Worm (Caenorhabditis elegans) whole organism, mixed stage, embryonic: ENCODE results near the gene wapl-1.

Experiments used
- M03D4.4 ChIP-seq: sonication (generic microtip); optimal IDR thresholded peaks from 2 replicates; lab custom pipeline; 2017; ENCODE audit warnings: mild to moderate bottlenecking, missing genetic modification characterization, missing compliant biosample characterization
- ces-1 ChIP-seq: fragments of 150-350 bp; optimal IDR thresholded peaks from 2 replicates; lab custom pipeline; 2014; ENCODE audit warnings: missing biosample characterization, missing genetic modification reagents, missing genetic modification characterization
- flh-1 ChIP-seq: fragments of 200-800 bp; sonication (Bioruptor generic); optimal IDR thresholded peaks from 2 replicates; lab custom pipeline; 2018; ENCODE audit warnings: mild to moderate bottlenecking, missing genetic modification characterization, moderate library complexity, missing compliant biosample characterization
- mep-1 ChIP-seq: fragments of 150-350 bp; optimal IDR thresholded peaks from 2 replicates; lab custom pipeline; 2017; ENCODE audit warnings: missing biosample characterization, missing genetic modification reagents, missing genetic modification characterization, inconsistent platforms
- nhr-12 ChIP-seq: fragments of 150-350 bp; optimal IDR thresholded peaks from 2 replicates; lab custom pipeline; 2014; ENCODE audit warnings: missing biosample characterization, missing genetic modification characterization
- nhr-237 ChIP-seq: fragments of 150-350 bp; optimal IDR thresholded peaks from 2 replicates; lab custom pipeline; 2014; ENCODE audit warnings: missing biosample characterization, missing genetic modification characterization
- nhr-28 ChIP-seq: fragments of 150-350 bp; optimal IDR thresholded peaks from 2 replicates; lab custom pipeline; 2014; ENCODE audit warnings: missing biosample characterization, missing genetic modification characterization
- pha-4 ChIP-seq: fragments of 150-350 bp; optimal IDR thresholded peaks from 2 replicates; lab custom pipeline; 2018; ENCODE audit warnings: missing biosample characterization, missing genetic modification reagents, missing genetic modification characterization
- snpc-4 ChIP-seq: fragments of 150-350 bp; optimal IDR thresholded peaks from 2 replicates; lab custom pipeline; 2014; ENCODE audit warnings: missing biosample characterization, missing genetic modification characterization
- sptf-1 ChIP-seq: sonication (generic microtip); optimal IDR thresholded peaks from 2 replicates; lab custom pipeline; 2017; ENCODE audit warnings: mild to moderate bottlenecking, missing genetic modification characterization, moderate library complexity, missing compliant biosample characterization
- unc-120 ChIP-seq: sonication (generic microtip); optimal IDR thresholded peaks from 2 replicates; lab custom pipeline; 2017; ENCODE audit warnings: missing genetic modification characterization, missing compliant biosample characterization; ENCODE audit not compliant: poor library complexity, severe bottlenecking
- unc-39 ChIP-seq: fragments of 150-350 bp; optimal IDR thresholded peaks from 2 replicates; lab custom pipeline; 2014; ENCODE audit warnings: missing biosample characterization, missing genetic modification characterization
- unc-62 ChIP-seq: fragments of 150-350 bp; optimal IDR thresholded peaks from 2 replicates; lab custom pipeline; 2014; ENCODE audit warnings: missing biosample characterization, missing genetic modification reagents, missing genetic modification characterization
- ztf-11 ChIP-seq: fragments of 150-350 bp; optimal IDR thresholded peaks from 2 replicates; lab custom pipeline; 2014; ENCODE audit warnings: missing biosample characterization, missing genetic modification characterization

DNA sequence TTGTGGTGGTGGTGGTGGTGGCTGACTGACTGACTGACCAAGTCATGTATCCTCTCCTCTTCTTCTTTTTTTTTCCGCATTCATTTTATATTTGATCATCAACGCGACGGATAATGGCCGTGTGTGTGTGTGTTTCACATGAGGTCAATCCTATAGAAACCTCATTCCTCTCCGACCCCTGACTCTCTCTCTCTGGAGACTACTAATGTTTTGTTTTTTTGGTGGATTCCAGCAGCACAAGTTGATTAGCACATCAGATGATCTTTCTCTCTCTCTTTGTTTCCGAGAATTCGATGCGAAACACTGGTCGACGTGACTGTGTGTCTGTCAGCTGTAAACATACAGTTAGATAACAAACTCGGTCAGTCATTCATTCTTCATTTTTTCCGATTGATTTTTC lies 40.4 kb downstream of the wapl-1 start, which contains the start of gene Y24D9A.7:
- TF ChIP-seq mep-1 (tag; lab: Kevin White, UChicago) (no peak), nhr-237 (tag; lab: Kevin White, UChicago) (no peak), snpc-4 (tag; lab: Kevin White, UChicago) (no peak), nhr-12 (tag; lab: Kevin White, UChicago) (no peak), ces-1 (GFP tag; lab: Kevin White, UChicago) (no peak), sptf-1 (tag; lab: Kevin White, UChicago) (no peak), unc-62 (GFP tag; lab: Kevin White, UChicago) (no peak), M03D4.4 (tag; lab: Kevin White, UChicago) (no peak), pha-4 (tag; lab: Kevin White, UChicago) (no peak), ztf-11 (tag; lab: Kevin White, UChicago) (no peak), nhr-28 (tag; lab: Kevin White, UChicago) (no peak), unc-120 (tag; lab: Kevin White, UChicago) (no peak), unc-39 (tag; lab: Kevin White, UChicago) (no peak), flh-1 (GFP tag; lab: Kevin White, UChicago) (no peak)
